Fruit fly (Drosophila melanogaster): Measurements from ENCODE around the gene Ubc87F.

The Ubc87F gene

DNA sequence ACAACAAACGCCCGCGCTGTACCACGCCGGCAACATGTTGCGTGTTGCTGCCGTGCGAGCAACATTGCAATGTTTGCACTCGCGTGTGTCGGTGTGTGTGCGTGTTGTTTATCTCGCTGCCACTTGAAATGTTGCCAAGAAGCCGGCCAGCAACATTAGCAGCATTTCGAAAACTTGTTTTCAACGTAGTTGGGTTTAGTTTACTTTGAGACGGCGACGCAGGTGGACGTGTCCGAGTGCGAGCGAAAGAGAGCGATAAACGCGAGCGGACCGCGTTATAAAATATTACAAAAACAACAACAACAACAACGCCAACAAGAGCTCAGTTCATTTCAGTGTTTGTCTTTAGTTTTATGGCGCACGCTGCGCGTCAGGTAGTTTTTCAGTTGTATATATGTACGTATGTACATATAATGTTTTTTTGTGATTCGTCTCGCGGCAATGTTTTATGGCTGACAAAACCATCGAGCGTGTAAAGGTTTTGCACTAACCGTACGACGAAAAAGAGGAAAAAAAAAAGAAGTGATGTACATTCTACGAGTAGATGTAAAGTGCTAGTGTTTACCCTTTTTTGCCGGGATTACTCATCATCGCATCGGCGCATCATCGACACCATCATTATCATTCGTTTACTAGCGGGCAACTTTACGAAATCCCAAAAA is 2.8 kb downstream of the Ubc87F start, which contains the start of gene kmr (continued):
- 0 out of 2 replicates have a peak, but pooled peaks have one; percentile 14 for TF ChIP-seq inv (GFP tag; IDR thresholded peaks at IDR 0.05; ENCODE audit: partially characterized antibody)
- TF ChIP-seq Gsc (GFP tag; IDR thresholded peaks at IDR 0.05), result no peak
- TF ChIP-seq CG10431 (GFP tag; optimal IDR thresholded peaks at IDR 0.05), result peak; percentile 29
- peak; percentile 53 for TF ChIP-seq nerfin-1 (tag; optimal IDR thresholded peaks at IDR 0.05)
- TF ChIP-seq CG8765 (GFP tag; IDR thresholded peaks at IDR 0.05), result no peak
- no peak for TF ChIP-seq CG31365 (tag; optimal IDR thresholded peaks at IDR 0.05)
- TF ChIP-seq bsh (GFP tag; optimal IDR thresholded peaks at IDR 0.05), result no peak
- TF ChIP-seq CG6175 (GFP tag; IDR thresholded peaks at IDR 0.05), result peak; percentile 34; the same call in 1 of the 3 replicates
- no peak for TF ChIP-seq ewg (GFP tag; optimal IDR thresholded peaks at IDR 0.05)
- no peak for TF ChIP-seq psq (GFP tag; optimal IDR thresholded peaks at IDR 0.05)
- no peak for TF ChIP-seq Dp (GFP tag; optimal IDR thresholded peaks at IDR 0.05)
- TF ChIP-seq CG17802 (tag; optimal IDR thresholded peaks at IDR 0.05), result no peak
- TF ChIP-seq Aef1 (GFP tag; IDR thresholded peaks at IDR 0.05), result no peak
- no peak for TF ChIP-seq usp (GFP tag; optimal IDR thresholded peaks at IDR 0.05)
- no peak for TF ChIP-seq CG2129 (GFP tag; IDR thresholded peaks at IDR 0.05; ENCODE audit: partially characterized antibody)
- no peak; the same call in 2 of the 3 replicates for TF ChIP-seq z (GFP tag; IDR thresholded peaks at IDR 0.05)
- no peak for TF ChIP-seq ERR (GFP tag; optimal IDR thresholded peaks at IDR 0.05)
- peak; percentile 87 for TF ChIP-seq cad (GFP tag; optimal IDR thresholded peaks at IDR 0.05)
- no peak for TF ChIP-seq CG9609 (GFP tag; optimal IDR thresholded peaks at IDR 0.05)
- TF ChIP-seq shn (GFP tag; optimal IDR thresholded peaks at IDR 0.05), result no peak
- no peak for TF ChIP-seq hkb (optimal IDR thresholded peaks at IDR 0.05)
- TF ChIP-seq hkb (GFP tag; IDR thresholded peaks at IDR 0.05), result peak; percentile 75
- TF ChIP-seq CG10654 (GFP tag; optimal IDR thresholded peaks at IDR 0.05), result no peak
- TF ChIP-seq fd96Cb (tag; optimal IDR thresholded peaks at IDR 0.05), result no peak
- peak; percentile 48 for TF ChIP-seq Dad (GFP tag; optimal IDR thresholded peaks at IDR 0.05)
- TF ChIP-seq Kr (GFP tag; optimal IDR thresholded peaks at IDR 0.05), result peak; percentile 73
- no peak for TF ChIP-seq chn (GFP tag; optimal IDR thresholded peaks at IDR 0.05)
- TF ChIP-seq CG11695 (GFP tag; IDR thresholded peaks at IDR 0.05), result peak; percentile 33; the same call in 2 of the 3 replicates
- no peak for TF ChIP-seq vnd (GFP tag; IDR thresholded peaks at IDR 0.05; ENCODE audit: partially characterized antibody)
- TF ChIP-seq Sox102F (GFP tag; optimal IDR thresholded peaks at IDR 0.05), result no peak
- peak; percentile 9 for TF ChIP-seq Camta (GFP tag; optimal IDR thresholded peaks at IDR 0.05)
- no peak for TF ChIP-seq en (GFP tag; optimal IDR thresholded peaks at IDR 0.05)
- TF ChIP-seq CG11456 (GFP tag; IDR thresholded peaks at IDR 0.05), result no peak
- no peak for TF ChIP-seq CG11085 (GFP tag; IDR thresholded peaks at IDR 0.05)
- no peak for TF ChIP-seq Hr39 (optimal IDR thresholded peaks at IDR 0.05)
- TF ChIP-seq ssp (GFP tag; IDR thresholded peaks at IDR 0.05), result no peak
- TF ChIP-seq ATbp (GFP tag; optimal IDR thresholded peaks at IDR 0.05), result peak; percentile 66
- no peak for TF ChIP-seq CG30020 (tag; optimal IDR thresholded peaks at IDR 0.05)
- peak; percentile 49 for TF ChIP-seq CG2875 (GFP tag; optimal IDR thresholded peaks at IDR 0.05)
- TF ChIP-seq CG14860 (GFP tag; IDR thresholded peaks at IDR 0.05; ENCODE audit: partially characterized antibody), result no peak
- no peak for TF ChIP-seq CG32772 (GFP tag; IDR thresholded peaks at IDR 0.05)
- no peak for TF ChIP-seq Sry-β (GFP tag; optimal IDR thresholded peaks at IDR 0.05)
- TF ChIP-seq CG4404 (GFP tag; IDR thresholded peaks at IDR 0.05), result no peak
- TF ChIP-seq gcm (GFP tag; optimal IDR thresholded peaks at IDR 0.05), result no peak
- no peak for TF ChIP-seq Optix (GFP tag; IDR thresholded peaks at IDR 0.05)
- no peak; the same call in 2 of the 3 replicates for TF ChIP-seq knrl (GFP tag; IDR thresholded peaks at IDR 0.05; ENCODE audit: partially characterized antibody)
- peak; percentile 64; the same call in 1 of the 3 replicates for TF ChIP-seq CG34422 (GFP tag; IDR thresholded peaks at IDR 0.05)
- TF ChIP-seq CG8388 (GFP tag; optimal IDR thresholded peaks at IDR 0.05), result no peak
- TF ChIP-seq CG16813 (GFP tag; IDR thresholded peaks at IDR 0.05; ENCODE audit: partially characterized antibody), result no peak
- no peak for TF ChIP-seq pum (GFP tag; optimal IDR thresholded peaks at IDR 0.05)
- peak; percentile 80 for TF ChIP-seq CG2199 (GFP tag; IDR thresholded peaks at IDR 0.05)

Data from whole organism, embryonic.